Worm (Caenorhabditis elegans) whole organism, L1 larva: ENCODE measurements around the gene fbxa-208.

Source experiments
- C04F5.9 ChIP-seq: sonication (generic microtip); optimal IDR thresholded peaks from 2 replicates; lab custom pipeline; 2016; ENCODE audit warnings: missing genetic modification characterization, missing compliant biosample characterization
- C16A3.4 ChIP-seq: fragments of 150-350 bp; optimal IDR thresholded peaks from 2 replicates; lab custom pipeline; 2014; ENCODE audit warnings: missing biosample characterization, missing genetic modification characterization
- aly-2 ChIP-seq: fragments of 150-350 bp; optimal IDR thresholded peaks from 2 replicates; lab custom pipeline; 2014; ENCODE audit warnings: missing biosample characterization, missing genetic modification characterization
- ceh-63 ChIP-seq: fragments of 200-800 bp; sonication (Bioruptor generic); optimal IDR thresholded peaks from 2 replicates; lab custom pipeline; 2018; ENCODE audit warnings: mild to moderate bottlenecking, missing genetic modification characterization, missing compliant biosample characterization
- ceh-82 ChIP-seq, 3 experiments: fragments of 150-350 bp in 1 of 3; sonication (generic microtip) in 2 of 3; optimal IDR thresholded peaks; 2 replicates each; lab custom pipeline; 2014 to 2017; ENCODE audit warnings: missing biosample characterization in 3 of 3, missing genetic modification characterization in 3 of 3
- ceh-88 ChIP-seq: fragments of 200-800 bp; sonication (Bioruptor generic); IDR thresholded peaks from 2 replicates; pipeline ENCODE4 v1.3.6; 2022; ENCODE audit warnings: missing genetic modification characterization, missing compliant biosample characterization
- ceh-90 ChIP-seq: sonication (generic microtip); optimal IDR thresholded peaks from 2 replicates; lab custom pipeline; 2016; ENCODE audit warnings: missing genetic modification characterization, missing compliant biosample characterization
- dpl-1 ChIP-seq, 3 experiments: fragments of 150-350 bp in 2 of 3; sonication (generic microtip) in 1 of 3; optimal IDR thresholded peaks; 2 replicates each; lab custom pipeline; 2014 to 2017; ENCODE audit warnings: missing biosample characterization in 3 of 3, missing genetic modification characterization in 3 of 3, missing genetic modification reagents in 3 of 3
- efl-1 ChIP-seq, 4 experiments: fragments of 150-350 bp; optimal IDR thresholded peaks in 3 of 4; peaks in 1 of 4; 1 replicate in 1 of 4; 2 replicates in 3 of 4; lab custom pipeline; 2014; ENCODE audit warnings: missing biosample characterization in 2 of 4, missing genetic modification characterization in 2 of 4, missing genetic modification reagents in 2 of 4
- efl-3 ChIP-seq: fragments of 200-800 bp; sonication (Bioruptor generic); optimal IDR thresholded peaks from 2 replicates; lab custom pipeline; 2018; ENCODE audit warnings: mild to moderate bottlenecking, missing genetic modification characterization, missing compliant biosample characterization
- elt-2 ChIP-seq: sonication (generic microtip); optimal IDR thresholded peaks from 2 replicates; lab custom pipeline; 2016; ENCODE audit warnings: missing genetic modification characterization, mild to moderate bottlenecking, inconsistent platforms, missing compliant biosample characterization, missing genetic modification reagents
- elt-3 ChIP-seq, 6 experiments: fragments of 150-350 bp in 1 of 6; sonication (generic microtip); optimal IDR thresholded peaks; 2 replicates each; lab custom pipeline; 2017 to 2018; ENCODE audit warnings: missing biosample characterization in 6 of 6, missing genetic modification characterization in 6 of 6, inconsistent platforms in 1 of 6
- ets-5 ChIP-seq: fragments of 200-800 bp; sonication (Bioruptor generic); IDR thresholded peaks from 2 replicates; pipeline ENCODE4 v1.3.6; 2022; ENCODE audit warnings: missing genetic modification characterization, missing compliant biosample characterization
- fkh-4 ChIP-seq: sonication (generic microtip); optimal IDR thresholded peaks from 2 replicates; lab custom pipeline; 2016; ENCODE audit warnings: missing compliant biosample characterization, missing genetic modification characterization, borderline replicate concordance
- grh-1 ChIP-seq: fragments of 200-800 bp; sonication (Bioruptor generic); IDR thresholded peaks from 2 replicates; pipeline ENCODE4 v1.3.6; 2022; ENCODE audit warnings: missing genetic modification reagents, missing genetic modification characterization, missing compliant biosample characterization
- hpl-2 ChIP-seq: fragments of 150-350 bp; optimal IDR thresholded peaks from 2 replicates; lab custom pipeline; 2014; ENCODE audit warnings: missing biosample characterization, missing genetic modification reagents, missing genetic modification characterization
- isw-1 ChIP-seq: fragments of 200-800 bp; sonication (Bioruptor generic); IDR thresholded peaks from 2 replicates; pipeline ENCODE4 v1.3.6; 2022; ENCODE audit warnings: missing genetic modification characterization, missing compliant biosample characterization
- jun-1 ChIP-seq: fragments of 150-350 bp; optimal IDR thresholded peaks from 2 replicates; lab custom pipeline; 2014; ENCODE audit warnings: missing biosample characterization, missing genetic modification reagents, missing genetic modification characterization
- lin-13 ChIP-seq: fragments of 150-350 bp; optimal IDR thresholded peaks from 2 replicates; lab custom pipeline; 2014; ENCODE audit warnings: missing biosample characterization, missing genetic modification reagents, missing genetic modification characterization
- lin-15B ChIP-seq: fragments of 150-350 bp; sonication (generic microtip); optimal IDR thresholded peaks from 3 replicates; lab custom pipeline; 2014; ENCODE audit warnings: missing biosample characterization, missing genetic modification characterization
- lin-35 ChIP-seq, 2 experiments: fragments of 150-350 bp; optimal IDR thresholded peaks; 2 replicates each; lab custom pipeline; 2014; ENCODE audit warnings: missing biosample characterization in 2 of 2, missing genetic modification characterization in 2 of 2, missing genetic modification reagents in 2 of 2
- lin-39 ChIP-seq: fragments of 150-350 bp; optimal IDR thresholded peaks from 2 replicates; lab custom pipeline; 2014; ENCODE audit warnings: missing biosample characterization, missing genetic modification reagents, missing genetic modification characterization
- lsy-2 ChIP-seq, 2 experiments: fragments of 150-350 bp; optimal IDR thresholded peaks; 2 replicates each; lab custom pipeline; 2014; ENCODE audit warnings: missing biosample characterization in 2 of 2, missing genetic modification characterization in 2 of 2
- mdl-1 ChIP-seq, 2 experiments: fragments of 150-350 bp; optimal IDR thresholded peaks; 2 replicates each; lab custom pipeline; 2014 to 2017; ENCODE audit warnings: missing biosample characterization in 2 of 2, missing genetic modification characterization in 2 of 2, inconsistent platforms in 1 of 2
- nhr-12 ChIP-seq: sonication (generic microtip); optimal IDR thresholded peaks from 2 replicates; lab custom pipeline; 2017; ENCODE audit warnings: missing biosample characterization, missing genetic modification characterization
- nhr-20 ChIP-seq: sonication (generic microtip); optimal IDR thresholded peaks from 2 replicates; lab custom pipeline; 2016; ENCODE audit warnings: mild to moderate bottlenecking, missing genetic modification characterization, missing compliant biosample characterization
- nhr-28 ChIP-seq: fragments of 150-350 bp; optimal IDR thresholded peaks from 2 replicates; lab custom pipeline; 2014; ENCODE audit warnings: missing biosample characterization, missing genetic modification characterization
- nhr-47 ChIP-seq: sonication (generic microtip); optimal IDR thresholded peaks from 2 replicates; lab custom pipeline; 2016; ENCODE audit warnings: mild to moderate bottlenecking, missing genetic modification characterization, moderate library complexity, missing compliant biosample characterization
- nhr-71 ChIP-seq: sonication (generic microtip); optimal IDR thresholded peaks from 2 replicates; lab custom pipeline; 2016; ENCODE audit warnings: mild to moderate bottlenecking, missing genetic modification characterization, moderate library complexity, missing compliant biosample characterization
- nhr-76 ChIP-seq: sonication (generic microtip); optimal IDR thresholded peaks from 2 replicates; lab custom pipeline; 2017; ENCODE audit warnings: missing biosample characterization, missing genetic modification characterization
- nhr-77 ChIP-seq: fragments of 150-350 bp; optimal IDR thresholded peaks from 2 replicates; lab custom pipeline; 2014; ENCODE audit warnings: missing biosample characterization, missing genetic modification characterization
- nhr-84 ChIP-seq: sonication (generic microtip); optimal IDR thresholded peaks from 2 replicates; lab custom pipeline; 2017; ENCODE audit warnings: missing biosample characterization, missing genetic modification characterization
- pax-3 ChIP-seq: fragments of 200-800 bp; sonication (Bioruptor generic); optimal IDR thresholded peaks from 2 replicates; lab custom pipeline; 2018; ENCODE audit warnings: mild to moderate bottlenecking, missing genetic modification characterization, moderate library complexity, missing compliant biosample characterization
- pqm-1 ChIP-seq: sonication (generic microtip); optimal IDR thresholded peaks from 3 replicates; lab custom pipeline; 2017; ENCODE audit warnings: missing biosample characterization, missing genetic modification characterization
- rnt-1 ChIP-seq: sonication (generic microtip); optimal IDR thresholded peaks from 2 replicates; lab custom pipeline; 2016; ENCODE audit warnings: mild to moderate bottlenecking, missing genetic modification characterization, moderate library complexity, missing compliant biosample characterization
- skn-1 ChIP-seq: fragments of 150-350 bp; optimal IDR thresholded peaks from 2 replicates; lab custom pipeline; 2014; ENCODE audit warnings: missing biosample characterization, missing genetic modification characterization
- sptf-1 ChIP-seq: fragments of 150-350 bp; optimal IDR thresholded peaks from 2 replicates; lab custom pipeline; 2014; ENCODE audit warnings: missing biosample characterization, missing genetic modification characterization
- swsn-7 ChIP-seq: sonication (generic microtip); optimal IDR thresholded peaks from 2 replicates; lab custom pipeline; 2016; ENCODE audit warnings: missing genetic modification characterization, missing compliant biosample characterization
- tlp-1 ChIP-seq: fragments of 150-350 bp; optimal IDR thresholded peaks from 2 replicates; lab custom pipeline; 2014; ENCODE audit warnings: missing biosample characterization, missing genetic modification characterization
- unc-130 ChIP-seq: fragments of 150-350 bp; optimal IDR thresholded peaks from 2 replicates; lab custom pipeline; 2017; ENCODE audit warnings: missing biosample characterization, missing genetic modification characterization, inconsistent platforms
- unc-30 ChIP-seq: sonication (generic microtip); optimal IDR thresholded peaks from 2 replicates; lab custom pipeline; 2017; ENCODE audit warnings: missing biosample characterization, missing genetic modification characterization
- unc-62 ChIP-seq: fragments of 150-350 bp; optimal IDR thresholded peaks from 2 replicates; lab custom pipeline; 2014; ENCODE audit warnings: missing biosample characterization, missing genetic modification reagents, missing genetic modification characterization
- unc-86 ChIP-seq: sonication (generic microtip); optimal IDR thresholded peaks from 2 replicates; lab custom pipeline; 2016; ENCODE audit warnings: missing genetic modification characterization, missing compliant biosample characterization
- vab-15 ChIP-seq: sonication (generic microtip); optimal IDR thresholded peaks from 2 replicates; lab custom pipeline; 2017; ENCODE audit warnings: missing genotype, mild to moderate bottlenecking, missing genetic modification characterization, missing compliant biosample characterization
- xbp-1 ChIP-seq: sonication (generic microtip); optimal IDR thresholded peaks from 2 replicates; lab custom pipeline; 2016; ENCODE audit warnings: missing genetic modification characterization, missing compliant biosample characterization
- zip-4 ChIP-seq: fragments of 200-800 bp; sonication (Bioruptor generic); optimal IDR thresholded peaks from 2 replicates; lab custom pipeline; 2018; ENCODE audit warnings: mild to moderate bottlenecking, missing genetic modification characterization, moderate library complexity, missing compliant biosample characterization

The fbxa-208 gene

ce11 chrIII:1273655-1274328 is 17.2 kb downstream of the fbxa-208 start, which contains the start of gene fbxa-29:
Gene fbxa-29 (minus strand): TSS chrIII:1273705.
- peak; percentile 8 for TF ChIP-seq elt-2 (tag; lab: Kevin White, UChicago)
- TF ChIP-seq nhr-76 (tag; lab: Kevin White, UChicago), result no peak

ce11 chrIII:1275513-1275912 is 18.9 kb downstream of the fbxa-208 start, which contains the start of gene fbxa-30:
Gene fbxa-30 (minus strand): TSS chrIII:1275613.
- no peak for TF ChIP-seq ets-5 (GFP tag; lab: Robert Waterston, UW)
- no peak for TF ChIP-seq zip-4 (GFP tag; lab: Kevin White, UChicago)
- no peak for TF ChIP-seq elt-3 (tag; optimal IDR thresholded peaks at IDR 0.05; lab: Kevin White, UChicago)
- no peak for TF ChIP-seq lin-13 (GFP tag; lab: Kevin White, UChicago)
- TF ChIP-seq isw-1 (GFP tag; lab: Robert Waterston, UW), result no peak
- no peak for TF ChIP-seq lin-39

- TF ChIP-seq zip-4 (GFP tag; lab: Kevin White, UChicago) (peak; percentile 55), aly-2 (no peak), vab-15 (tag; lab: Kevin White, UChicago) (no peak), mdl-1 (tag; optimal IDR thresholded peaks at IDR 0.05; lab: Kevin White, UChicago) (peak in 1 of 2 experiments; percentile 27), unc-86 (tag; lab: Kevin White, UChicago) (no peak), rnt-1 (tag; lab: Kevin White, UChicago) (no peak), pqm-1 (tag; lab: Kevin White, UChicago) (peak; percentile 95), grh-1 (GFP tag; lab: Robert Waterston, UW) (no peak), nhr-20 (tag; lab: Kevin White, UChicago) (peak; percentile 37), jun-1 (tag; lab: Kevin White, UChicago) (peak; percentile 51), lsy-2 (tag; optimal IDR thresholded peaks at IDR 0.05; lab: Kevin White, UChicago) (peak in 1 of 2 experiments; percentile 29), nhr-71 (tag; lab: Kevin White, UChicago) (peak; percentile 42), ceh-63 (GFP tag; lab: Kevin White, UChicago) (no peak), ceh-88 (no peak), nhr-47 (tag; lab: Kevin White, UChicago) (no peak), unc-62 (no peak), swsn-7 (tag; lab: Kevin White, UChicago) (no peak), lin-35 (GFP tag; optimal IDR thresholded peaks at IDR 0.05; lab: Kevin White, UChicago) (peak in 1 of 2 experiments; percentile 38), lin-13 (GFP tag; lab: Kevin White, UChicago) (no peak), nhr-77 (tag; lab: Kevin White, UChicago) (no peak), nhr-12 (tag; lab: Kevin White, UChicago) (no peak), xbp-1 (no peak), tlp-1 (tag; lab: Kevin White, UChicago) (no peak), lin-15B (no peak), hpl-2 (GFP tag; lab: Kevin White, UChicago) (peak; percentile 53), dpl-1 (GFP tag; optimal IDR thresholded peaks at IDR 0.05; lab: Kevin White, UChicago) (no peak), skn-1 (tag; lab: Kevin White, UChicago) (no peak), unc-130 (tag; lab: Kevin White, UChicago) (no peak), fkh-4 (no peak), lin-39 (no peak), efl-3 (no peak), C04F5.9 (no peak), unc-30 (tag; lab: Kevin White, UChicago) (no peak), ceh-90 (tag; lab: Kevin White, UChicago) (no peak), C16A3.4 (tag; lab: Kevin White, UChicago) (no peak), elt-2 (tag; lab: Kevin White, UChicago) (peak; percentile 98), elt-3 (tag; optimal IDR thresholded peaks at IDR 0.05; lab: Kevin White, UChicago) (peak in 1 of 6 experiments; percentile 43), nhr-28 (tag; lab: Kevin White, UChicago) (no peak), pax-3 (tag; lab: Kevin White, UChicago) (peak; percentile 25), ceh-82 (tag; optimal IDR thresholded peaks at IDR 0.05; lab: Kevin White, UChicago) (no peak), nhr-84 (tag; lab: Kevin White, UChicago) (no peak), efl-1 (optimal IDR thresholded peaks at IDR 0.05; lab: Kevin White, UChicago) (no peak), efl-1 (GFP tag; optimal IDR thresholded peaks at IDR 0.05 in 1 of 2; lab: Kevin White, UChicago) (peak in 1 of 2 experiments; percentile 81), sptf-1 (no peak)
Observed at ce11 chrIII:1279197-1279596, 22.6 kb downstream of the fbxa-208 start.
